Comparison of ENCODE assay signal across 5 worm cellular contexts in genomic region chrII:5291051-5291450, ce11.
A peak's percentile ranks its signal among the peaks of the same experiment; 100 is the strongest.
TF ChIP-seq lines count a peak whose summit lies in the region.

No protein-coding gene starts in this region.

TF ChIP-seq in whole organism, L1 larva, 84 proteins besides CTCF, POLR2A, EP300 and RAD21:
- peak; percentile 32 for TF ChIP-seq lin-14 (GFP tag; optimal IDR thresholded peaks at IDR 0.05; lab: Kevin White, UChicago)
- TF ChIP-seq nhr-77 (tag; optimal IDR thresholded peaks at IDR 0.05; lab: Kevin White, UChicago) = peak; percentile 56
- peak; percentile 1 for TF ChIP-seq nhr-71 (tag; optimal IDR thresholded peaks at IDR 0.05; lab: Kevin White, UChicago)
- TF ChIP-seq nhr-20 (tag; optimal IDR thresholded peaks at IDR 0.05; lab: Kevin White, UChicago) = peak; percentile 24
- TF ChIP-seq efl-1 (optimal IDR thresholded peaks at IDR 0.05; lab: Kevin White, UChicago) = no peak
- peak in 1 of 2 experiments; percentile 44 for TF ChIP-seq efl-1 (GFP tag; optimal IDR thresholded peaks at IDR 0.05 in 1 of 2; lab: Kevin White, UChicago)
- no peak for TF ChIP-seq lin-13 (GFP tag; optimal IDR thresholded peaks at IDR 0.05; lab: Kevin White, UChicago)
- no peak for TF ChIP-seq Y116A8C.19 (tag; optimal IDR thresholded peaks at IDR 0.05; lab: Kevin White, UChicago; ENCODE audit: borderline replicate concordance)
- TF ChIP-seq tbx-2 (tag; optimal IDR thresholded peaks at IDR 0.05; lab: Kevin White, UChicago) = peak; percentile 57
- no peak for TF ChIP-seq irx-1 (tag; optimal IDR thresholded peaks at IDR 0.05; lab: Kevin White, UChicago)
- no peak for TF ChIP-seq swsn-7 (tag; optimal IDR thresholded peaks at IDR 0.05; lab: Kevin White, UChicago)
- TF ChIP-seq nhr-19 (GFP tag; conservative IDR thresholded peaks at IDR 0.05; lab: Robert Waterston, UW) = no peak
- no peak for TF ChIP-seq aly-2 (tag; optimal IDR thresholded peaks at IDR 0.05; lab: Kevin White, UChicago)
TF ChIP-seq in whole organism, L1 larva: peak in this region for 6.

TF ChIP-seq in whole organism, L2 larva, 48 proteins besides CTCF, POLR2A, EP300 and RAD21:
- TF ChIP-seq ama-1 (optimal IDR thresholded peaks at IDR 0.05; lab: Kevin White, UChicago) = no peak
- no peak for TF ChIP-seq R02D3.7 (tag; optimal IDR thresholded peaks at IDR 0.05; lab: Kevin White, UChicago)
- peak; percentile 38 for TF ChIP-seq F13H6.1 (tag; optimal IDR thresholded peaks at IDR 0.05; lab: Kevin White, UChicago)
- no peak for TF ChIP-seq elt-1 (tag; optimal IDR thresholded peaks at IDR 0.05; lab: Kevin White, UChicago)
- no peak for TF ChIP-seq egl-27 (tag; optimal IDR thresholded peaks at IDR 0.05; lab: Kevin White, UChicago)
- TF ChIP-seq aly-2 (tag; optimal IDR thresholded peaks at IDR 0.05; lab: Kevin White, UChicago) = no peak
- no peak for TF ChIP-seq nhr-6 (tag; optimal IDR thresholded peaks at IDR 0.05; lab: Kevin White, UChicago)
- no peak for TF ChIP-seq lin-13 (GFP tag; optimal IDR thresholded peaks at IDR 0.05; lab: Kevin White, UChicago)

TF ChIP-seq in whole organism, L3 larva, 47 proteins besides CTCF, POLR2A, EP300 and RAD21:
- TF ChIP-seq pha-4 (tag; optimal IDR thresholded peaks at IDR 0.05; lab: Kevin White, UChicago) = peak; percentile 69
- no peak for TF ChIP-seq nhr-28 (tag; optimal IDR thresholded peaks at IDR 0.05; lab: Kevin White, UChicago)
- TF ChIP-seq nhr-11 (tag; optimal IDR thresholded peaks at IDR 0.05; lab: Kevin White, UChicago) = no peak
- no peak for TF ChIP-seq pqm-1 (tag; optimal IDR thresholded peaks at IDR 0.05; lab: Kevin White, UChicago)
- no peak for TF ChIP-seq nhr-67 (tag; optimal IDR thresholded peaks at IDR 0.05; lab: Kevin White, UChicago)
- TF ChIP-seq ztf-4 (tag; optimal IDR thresholded peaks at IDR 0.05; lab: Kevin White, UChicago) = no peak
- TF ChIP-seq nhr-23 (tag; optimal IDR thresholded peaks at IDR 0.05; lab: Kevin White, UChicago) = no peak

TF ChIP-seq in whole organism, L4 larva, 104 proteins besides CTCF, POLR2A, EP300 and RAD21:
- TF ChIP-seq hmg-1.1 (GFP tag; IDR thresholded peaks at IDR 0.05; lab: Robert Waterston, UW) (0 out of 2 replicates have a peak, but pooled peaks have one; percentile 6), tag-97 (GFP tag; IDR thresholded peaks at IDR 0.05; lab: Robert Waterston, UW) (no peak), fkh-10 (GFP tag; optimal IDR thresholded peaks at IDR 0.05; lab: Kevin White, UChicago) (no peak), F37D6.2 (tag; optimal IDR thresholded peaks at IDR 0.05; lab: Kevin White, UChicago) (no peak), snpc-4 (tag; optimal IDR thresholded peaks at IDR 0.05; lab: Kevin White, UChicago) (no peak), aha-1 (tag; lab: Kevin White, UChicago) (peak; percentile 57)

TF ChIP-seq in whole organism, young adult, 124 proteins besides CTCF, POLR2A, EP300 and RAD21:
- TF ChIP-seq zim-3 (tag; optimal IDR thresholded peaks at IDR 0.05; lab: Kevin White, UChicago) (no peak), hmg-1.2 (GFP tag; IDR thresholded peaks at IDR 0.05; lab: Robert Waterston, UW) (peak; percentile 53; the same call in 1 of the 2 replicates), attf-3 (GFP tag; conservative IDR thresholded peaks at IDR 0.05; lab: Robert Waterston, UW) (no peak)
